Fruit fly (Drosophila melanogaster): ENCODE results near the gene for.

The for gene

DNA sequence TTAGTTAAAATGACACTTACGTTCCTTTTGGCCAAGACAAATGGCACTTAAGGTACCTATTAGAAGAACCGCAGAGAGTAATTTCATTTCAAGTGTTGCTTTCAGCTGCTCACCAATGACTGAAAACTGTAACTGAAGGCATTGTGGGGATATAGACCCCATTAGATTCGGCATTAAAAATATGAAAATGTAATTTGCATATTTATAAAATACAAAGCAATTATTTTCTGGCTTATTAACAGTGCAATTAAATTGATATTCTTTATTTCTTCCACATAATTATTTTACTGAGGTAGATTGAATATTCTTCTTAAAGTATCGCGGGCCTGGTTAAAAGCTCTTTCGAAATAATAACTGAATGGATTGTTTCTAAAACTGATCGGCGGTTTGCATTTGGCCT, 12.3 kb upstream of the for start, which contains the start of gene Sfp24Bd:
Sfp24Bd (minus strand) TSS at position 101 of the 400 bp plus-strand sequence.
- TF ChIP-seq toe (GFP tag; optimal IDR thresholded peaks at IDR 0.05) (no peak), kay (GFP tag; ENCODE audit: borderline replicate concordance) (no peak), bab1 (GFP tag; optimal IDR thresholded peaks at IDR 0.05) (no peak), Crg-1 (GFP tag; optimal IDR thresholded peaks at IDR 0.05) (no peak), pad (GFP tag; optimal IDR thresholded peaks at IDR 0.05) (no peak), Hr96 (GFP tag; optimal IDR thresholded peaks at IDR 0.05) (no peak), CG7045 (GFP tag; optimal IDR thresholded peaks at IDR 0.05) (no peak), CG12768 (GFP tag; optimal IDR thresholded peaks at IDR 0.05) (no peak), cic (GFP tag; optimal IDR thresholded peaks at IDR 0.05) (no peak), ovo (GFP tag; optimal IDR thresholded peaks at IDR 0.05) (no peak), CG14711 (tag; optimal IDR thresholded peaks at IDR 0.05) (no peak), CG33017 (tag; optimal IDR thresholded peaks at IDR 0.05) (no peak), tj (GFP tag; optimal IDR thresholded peaks at IDR 0.05) (no peak), CG7101 (tag; optimal IDR thresholded peaks at IDR 0.05) (no peak), Clk (GFP tag; optimal IDR thresholded peaks at IDR 0.05) (no peak), cnc (optimal IDR thresholded peaks at IDR 0.05) (no peak), CG11617 (GFP tag; optimal IDR thresholded peaks at IDR 0.05) (no peak)

DNA sequence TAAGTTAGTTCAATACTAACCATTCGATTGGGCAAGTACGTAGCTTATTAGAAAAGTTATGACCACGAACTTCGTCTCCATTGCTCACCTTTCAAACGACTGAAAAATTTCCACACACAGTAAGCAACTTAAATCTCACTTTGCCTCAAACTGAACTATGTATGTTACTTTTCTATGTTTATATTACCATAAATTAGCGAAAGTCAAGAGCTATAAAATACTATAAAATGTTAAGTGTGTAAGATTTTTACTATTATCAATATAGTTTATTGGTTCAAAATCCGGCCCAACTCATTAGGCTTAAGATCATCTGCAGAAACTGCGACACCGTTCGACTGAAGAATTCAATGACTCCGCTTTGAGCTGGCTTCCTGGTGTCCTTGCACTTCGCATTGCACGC, 11.7 kb upstream of the for start, which contains the start of gene Sfp24Ba:
Sfp24Ba (minus strand) TSS at position 101 of the 400 bp plus-strand sequence.
- TF ChIP-seq CG7101 (tag; optimal IDR thresholded peaks at IDR 0.05) (no peak), CG33017 (tag; optimal IDR thresholded peaks at IDR 0.05) (no peak), toe (GFP tag; optimal IDR thresholded peaks at IDR 0.05) (no peak), Crg-1 (GFP tag; optimal IDR thresholded peaks at IDR 0.05) (no peak), CG11617 (GFP tag; optimal IDR thresholded peaks at IDR 0.05) (no peak), CG7045 (GFP tag; optimal IDR thresholded peaks at IDR 0.05) (no peak), pad (GFP tag; optimal IDR thresholded peaks at IDR 0.05) (no peak), bab1 (GFP tag; optimal IDR thresholded peaks at IDR 0.05) (no peak), Mnt (GFP tag; optimal IDR thresholded peaks at IDR 0.05) (no peak), cic (GFP tag; optimal IDR thresholded peaks at IDR 0.05) (no peak), cnc (optimal IDR thresholded peaks at IDR 0.05) (no peak), CG12768 (GFP tag; optimal IDR thresholded peaks at IDR 0.05) (no peak)

dm6 chr2L:3662307-3662795, 5.6 kb upstream of the for start, which contains the start of gene Drgx:
Gene Drgx, plus strand, starts transcription at chr2L:3662745.
- TF ChIP-seq pad (GFP tag; optimal IDR thresholded peaks at IDR 0.05), result peak; percentile 97
- TF ChIP-seq CG11617 (GFP tag; optimal IDR thresholded peaks at IDR 0.05), result no peak
- TF ChIP-seq bab1 (GFP tag; optimal IDR thresholded peaks at IDR 0.05), result no peak
- TF ChIP-seq toe (GFP tag; optimal IDR thresholded peaks at IDR 0.05), result no peak
- peak; percentile 46 for TF ChIP-seq ovo (GFP tag; optimal IDR thresholded peaks at IDR 0.05)
- no peak for TF ChIP-seq Hr96 (GFP tag; optimal IDR thresholded peaks at IDR 0.05)
- no peak for TF ChIP-seq CG1620 (GFP tag; optimal IDR thresholded peaks at IDR 0.05)
- no peak for TF ChIP-seq CG7045 (GFP tag; optimal IDR thresholded peaks at IDR 0.05)
- TF ChIP-seq kay (GFP tag; ENCODE audit: borderline replicate concordance), result no peak
- no peak for TF ChIP-seq cnc (optimal IDR thresholded peaks at IDR 0.05)

dm6 chr2L:3657349-3658142, 793 bp upstream of the for start:
- TF ChIP-seq CG14711 (tag; optimal IDR thresholded peaks at IDR 0.05) (no peak), Mnt (GFP tag; optimal IDR thresholded peaks at IDR 0.05) (no peak), pad (GFP tag; optimal IDR thresholded peaks at IDR 0.05) (peak; percentile 99), bab1 (GFP tag; optimal IDR thresholded peaks at IDR 0.05) (peak; percentile 12), cnc (optimal IDR thresholded peaks at IDR 0.05) (no peak), CG7101 (tag; optimal IDR thresholded peaks at IDR 0.05) (peak; percentile 19), CG7045 (GFP tag; optimal IDR thresholded peaks at IDR 0.05) (peak; percentile 9), cic (GFP tag; optimal IDR thresholded peaks at IDR 0.05) (peak; percentile 30), CG1620 (GFP tag; optimal IDR thresholded peaks at IDR 0.05) (peak; percentile 57), ovo (GFP tag; optimal IDR thresholded peaks at IDR 0.05) (peak; percentile 58), Hr96 (GFP tag; optimal IDR thresholded peaks at IDR 0.05) (peak; percentile 45), toe (GFP tag; optimal IDR thresholded peaks at IDR 0.05) (peak; percentile 55), Crg-1 (GFP tag; optimal IDR thresholded peaks at IDR 0.05) (no peak)

DNA sequence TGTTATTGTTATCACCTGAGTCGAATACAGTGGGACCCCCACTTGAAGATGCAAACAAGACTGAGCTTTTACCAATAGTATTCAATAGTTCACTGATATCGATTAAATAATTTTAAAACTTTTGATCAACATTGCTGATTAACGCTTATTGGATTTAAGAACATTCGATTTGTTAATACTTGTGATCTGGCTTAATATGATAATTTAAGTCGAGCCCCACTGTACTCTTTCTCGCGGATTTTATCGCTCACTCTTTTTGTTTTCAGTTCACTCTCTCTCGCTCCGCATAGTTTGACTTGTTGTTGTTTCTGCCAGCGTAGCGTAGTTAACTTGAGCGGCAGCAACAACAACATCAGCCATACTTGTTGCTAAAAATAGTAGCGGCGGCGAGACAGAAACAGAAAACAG, 1.1 kb downstream of the for start:
- TF ChIP-seq CG14711 (tag; optimal IDR thresholded peaks at IDR 0.05), result peak; percentile 96
- peak; percentile 98 for TF ChIP-seq Crg-1 (GFP tag; optimal IDR thresholded peaks at IDR 0.05)
- TF ChIP-seq cic (GFP tag; optimal IDR thresholded peaks at IDR 0.05), result peak; percentile 93
- peak; percentile 92 for TF ChIP-seq pad (GFP tag; optimal IDR thresholded peaks at IDR 0.05)
- TF ChIP-seq ovo (GFP tag; optimal IDR thresholded peaks at IDR 0.05), result peak; percentile 95
- peak; percentile 99 for TF ChIP-seq CG33017 (tag; optimal IDR thresholded peaks at IDR 0.05)
- TF ChIP-seq CG5204 (GFP tag; optimal IDR thresholded peaks at IDR 0.05), result peak; percentile 98
- TF ChIP-seq tj (GFP tag; optimal IDR thresholded peaks at IDR 0.05), result peak; percentile 90
- TF ChIP-seq bab1 (GFP tag; optimal IDR thresholded peaks at IDR 0.05), result peak; percentile 99
- no peak for TF ChIP-seq cnc (optimal IDR thresholded peaks at IDR 0.05)
- TF ChIP-seq Clk (GFP tag; optimal IDR thresholded peaks at IDR 0.05), result peak; percentile 97
- peak; percentile 98 for TF ChIP-seq toe (GFP tag; optimal IDR thresholded peaks at IDR 0.05)
- TF ChIP-seq kay (GFP tag; ENCODE audit: borderline replicate concordance), result peak; percentile 98
- peak; percentile 98 for TF ChIP-seq CG7045 (GFP tag; optimal IDR thresholded peaks at IDR 0.05)
- peak; percentile 99 for TF ChIP-seq Hr96 (GFP tag; optimal IDR thresholded peaks at IDR 0.05)
- peak; percentile 96 for TF ChIP-seq Mnt (GFP tag; optimal IDR thresholded peaks at IDR 0.05)
- TF ChIP-seq CG12768 (GFP tag; optimal IDR thresholded peaks at IDR 0.05), result peak; percentile 99
- peak; percentile 98 for TF ChIP-seq CG1620 (GFP tag; optimal IDR thresholded peaks at IDR 0.05)
- peak; percentile 99 for TF ChIP-seq CG7101 (tag; optimal IDR thresholded peaks at IDR 0.05)
- TF ChIP-seq CG11617 (GFP tag; optimal IDR thresholded peaks at IDR 0.05), result peak; percentile 99

All from whole organism, adult.